Worm (Caenorhabditis elegans) whole organism, early embryonic: ENCODE data around the gene grl-15.

Experiments used
- ceh-13 ChIP-seq: fragments of 200-800 bp; sonication (Bioruptor generic); optimal IDR thresholded peaks from 2 replicates; lab custom pipeline; 2018; ENCODE audit warnings: mild to moderate bottlenecking, missing genetic modification characterization, missing compliant biosample characterization
- ets-7 ChIP-seq: sonication (generic microtip); optimal IDR thresholded peaks from 2 replicates; lab custom pipeline; 2016; ENCODE audit warnings: missing genotype, missing genetic modification characterization, missing compliant biosample characterization
- scrt-1 ChIP-seq: fragments of 200-800 bp; sonication (Bioruptor generic); IDR thresholded peaks from 2 replicates; pipeline ENCODE4 v1.3.6; 2022; ENCODE audit warnings: missing genetic modification characterization, missing compliant biosample characterization
- sea-1 ChIP-seq: fragments of 200-800 bp; sonication (Bioruptor generic); conservative IDR thresholded peaks from 2 replicates; pipeline ENCODE4 v1.3.6; 2022; ENCODE audit warnings: missing genetic modification characterization, missing compliant biosample characterization

ce11 chrIII:12251178-12251577 lies 15.4 kb upstream of the grl-15 start:
- TF ChIP-seq sea-1 = no peak
- no peak for TF ChIP-seq scrt-1 (GFP tag; lab: Robert Waterston, UW)
- TF ChIP-seq ceh-13 (GFP tag; lab: Kevin White, UChicago) = no peak
- no peak for TF ChIP-seq ets-7
